Fruit fly (Drosophila melanogaster) whole organism, wandering third instar larva: ENCODE results near the gene Gs2.

ENCODE experiments used
- Abd-B ChIP-seq: fragments of >200 bp; optimal IDR thresholded peaks from 2 replicates; lab custom pipeline; 2017; ENCODE audit warnings: missing biosample characterization, missing genetic modification characterization
- CG32264 ChIP-seq: fragments of 200-800 bp; sonication (Bioruptor generic); optimal IDR thresholded peaks from 2 replicates; lab custom pipeline; 2016; ENCODE audit warnings: missing biosample characterization, missing genetic modification characterization
- CG9705 ChIP-seq: fragments of 200-800 bp; sonication (Bioruptor generic); optimal IDR thresholded peaks from 2 replicates; lab custom pipeline; 2018; ENCODE audit warnings: missing biosample characterization, mild to moderate bottlenecking, missing genetic modification characterization
- CrebA ChIP-seq: fragments of 200-800 bp; sonication (Bioruptor generic); optimal IDR thresholded peaks from 2 replicates; lab custom pipeline; 2016; ENCODE audit warnings: missing biosample characterization, mild to moderate bottlenecking, missing genetic modification characterization, borderline replicate concordance
- Dfd ChIP-seq: fragments of >200 bp; optimal IDR thresholded peaks from 2 replicates; lab custom pipeline; 2017; ENCODE audit warnings: missing biosample characterization, missing genetic modification characterization
- Dif ChIP-seq: fragments of 200-275, 200-300 bp; sonication (Bioruptor generic); optimal IDR thresholded peaks from 2 replicates; lab custom pipeline; 2018; ENCODE audit warnings: missing biosample characterization, missing genetic modification characterization; ENCODE audit not compliant: partially characterized antibody
- GATAd ChIP-seq: sonication (Bioruptor generic); optimal IDR thresholded peaks from 2 replicates; lab custom pipeline; 2016; ENCODE audit warnings: missing biosample characterization, missing genetic modification characterization
- HLH106 ChIP-seq: fragments of 200-800 bp; optimal IDR thresholded peaks from 3 replicates; lab custom pipeline; 2019; ENCODE audit warnings: missing biosample characterization, mild to moderate bottlenecking, missing genetic modification characterization, moderate library complexity
- Hnf4 ChIP-seq: fragments of 200-800 bp; sonication (Bioruptor generic); optimal IDR thresholded peaks from 2 replicates; lab custom pipeline; 2016; ENCODE audit warnings: missing biosample characterization, mild to moderate bottlenecking, missing genetic modification characterization
- Hr78 ChIP-seq: fragments of >200 bp; optimal IDR thresholded peaks from 2 replicates; lab custom pipeline; 2017; ENCODE audit warnings: missing biosample characterization, missing genetic modification characterization
- Hr83 ChIP-seq: fragments of 200-300 bp; sonication (Bioruptor generic); optimal IDR thresholded peaks from 2 replicates; lab custom pipeline; 2016; ENCODE audit warnings: missing biosample characterization, mild to moderate bottlenecking, missing genetic modification characterization, moderate library complexity; ENCODE audit not compliant: poor library complexity, severe bottlenecking
- Jra ChIP-seq: sonication (Bioruptor generic); optimal IDR thresholded peaks from 2 replicates; lab custom pipeline; 2016; ENCODE audit warnings: missing biosample characterization, missing genetic modification characterization
- Mio ChIP-seq: sonication (Bioruptor generic); optimal IDR thresholded peaks from 2 replicates; lab custom pipeline; 2016; ENCODE audit warnings: missing biosample characterization, missing genetic modification characterization
- Myc ChIP-seq: fragments of >200 bp; optimal IDR thresholded peaks from 2 replicates; lab custom pipeline; 2017
- N ChIP-seq: fragments of >200 bp; optimal IDR thresholded peaks from 2 replicates; lab custom pipeline; 2018; ENCODE audit warnings: missing biosample characterization, missing external identifiers, missing genetic modification characterization
- OdsH ChIP-seq: fragments of 200-800 bp; sonication (Bioruptor generic); optimal IDR thresholded peaks from 2 replicates; lab custom pipeline; 2016; ENCODE audit warnings: missing biosample characterization, mild to moderate bottlenecking, missing genetic modification characterization
- Rel ChIP-seq, 2 experiments: fragments of 200-800 bp; sonication (Bioruptor generic) in 1 of 2; optimal IDR thresholded peaks; 2 replicates in 1 of 2; 3 replicates in 1 of 2; lab custom pipeline; 2016 to 2019; ENCODE audit warnings: mild to moderate bottlenecking in 2 of 2, missing biosample characterization in 2 of 2, missing genetic modification characterization in 2 of 2, moderate library complexity in 1 of 2
- Sp1 ChIP-seq: fragments of 200-800 bp; sonication (Bioruptor generic); optimal IDR thresholded peaks from 3 replicates; lab custom pipeline; 2019; ENCODE audit warnings: missing biosample characterization, mild to moderate bottlenecking, missing genetic modification characterization, moderate library complexity
- Vsx2 ChIP-seq: fragments of 200-300, 225-300 bp; sonication (Bioruptor generic); optimal IDR thresholded peaks from 2 replicates; lab custom pipeline; 2018; ENCODE audit warnings: missing biosample characterization, missing genetic modification characterization; ENCODE audit not compliant: partially characterized antibody
- br ChIP-seq: fragments of 200-800 bp; sonication (Bioruptor generic); optimal IDR thresholded peaks from 2 replicates; lab custom pipeline; 2016; ENCODE audit warnings: missing biosample characterization, missing genetic modification characterization
- brk ChIP-seq: fragments of 200-800 bp; sonication (Bioruptor generic); optimal IDR thresholded peaks from 2 replicates; lab custom pipeline; 2016; ENCODE audit warnings: missing biosample characterization, mild to moderate bottlenecking, missing genetic modification characterization
- dl ChIP-seq, 2 experiments: fragments of 175-275, 200-275 bp in 1 of 2; fragments of 200-275 bp in 1 of 2; sonication (Bioruptor generic); optimal IDR thresholded peaks; lab custom pipeline; 2018; ENCODE audit warnings: mild to moderate bottlenecking in 2 of 2, missing biosample characterization in 2 of 2, missing genetic modification characterization in 2 of 2, moderate library complexity in 2 of 2; ENCODE audit not compliant: partially characterized antibody in 2 of 2, insufficient read depth in 1 of 2
- dmrt93B ChIP-seq: fragments of 200-800 bp; sonication (Bioruptor generic); optimal IDR thresholded peaks from 2 replicates; lab custom pipeline; 2018; ENCODE audit warnings: missing biosample characterization, mild to moderate bottlenecking, missing genetic modification characterization
- dsf ChIP-seq: sonication (Bioruptor generic); optimal IDR thresholded peaks from 2 replicates; lab custom pipeline; 2016; ENCODE audit warnings: missing biosample characterization, missing genetic modification characterization, borderline replicate concordance
- ey ChIP-seq: fragments of 200-800 bp; sonication (Bioruptor generic); optimal IDR thresholded peaks from 2 replicates; lab custom pipeline; 2016; ENCODE audit warnings: missing biosample characterization, missing genetic modification characterization
- foxo ChIP-seq, 2 experiments: fragments of 200-800 bp; sonication (Bioruptor generic); optimal IDR thresholded peaks; 2 replicates in 1 of 2; 3 replicates in 1 of 2; lab custom pipeline; 2016 to 2017; ENCODE audit warnings: missing biosample characterization in 2 of 2, missing genetic modification characterization in 2 of 2
- fru ChIP-seq: fragments of 200-800 bp; sonication (Bioruptor generic); optimal IDR thresholded peaks from 3 replicates; lab custom pipeline; 2016; ENCODE audit warnings: missing biosample characterization, mild to moderate bottlenecking, missing genetic modification characterization
- h ChIP-seq: fragments of 200-800 bp; sonication (Bioruptor generic); optimal IDR thresholded peaks from 3 replicates; lab custom pipeline; 2016; ENCODE audit warnings: missing biosample characterization, mild to moderate bottlenecking, missing genetic modification characterization
- jim ChIP-seq: fragments of 175-275, 200-325 bp; sonication (Bioruptor generic); optimal IDR thresholded peaks from 2 replicates; lab custom pipeline; 2016; ENCODE audit warnings: missing biosample characterization, mild to moderate bottlenecking, missing genetic modification characterization
- lola ChIP-seq: fragments of >200 bp; optimal IDR thresholded peaks from 2 replicates; lab custom pipeline; 2017; ENCODE audit warnings: missing biosample characterization, missing genetic modification characterization
- pan ChIP-seq: fragments of >200 bp; optimal IDR thresholded peaks from 2 replicates; lab custom pipeline; 2017
- psq ChIP-seq: fragments of 200-800 bp; sonication (Bioruptor generic); optimal IDR thresholded peaks from 3 replicates; lab custom pipeline; 2017; ENCODE audit warnings: missing biosample characterization, mild to moderate bottlenecking, missing genetic modification characterization, moderate library complexity
- rgr ChIP-seq: fragments of 200-800 bp; sonication (Bioruptor generic); optimal IDR thresholded peaks from 3 replicates; lab custom pipeline; 2016; ENCODE audit warnings: missing biosample characterization, mild to moderate bottlenecking, missing genetic modification characterization
- sage ChIP-seq: fragments of 200-800 bp; sonication (Bioruptor generic); optimal IDR thresholded peaks from 2 replicates; lab custom pipeline; 2016; ENCODE audit warnings: missing biosample characterization, mild to moderate bottlenecking, missing genetic modification characterization
- sv ChIP-seq: fragments of 200-800 bp; sonication (Bioruptor generic); optimal IDR thresholded peaks from 3 replicates; lab custom pipeline; 2016; ENCODE audit warnings: missing biosample characterization, missing genetic modification characterization
- tai ChIP-seq: sonication (Bioruptor generic); optimal IDR thresholded peaks from 2 replicates; lab custom pipeline; 2016; ENCODE audit warnings: missing biosample characterization, missing genetic modification characterization
- usp ChIP-seq: fragments of >200 bp; optimal IDR thresholded peaks from 2 replicates; lab custom pipeline; 2017; ENCODE audit warnings: missing biosample characterization, missing genetic modification characterization
- woc ChIP-seq: sonication (Bioruptor generic); optimal IDR thresholded peaks from 2 replicates; lab custom pipeline; 2016; ENCODE audit warnings: missing biosample characterization, mild to moderate bottlenecking, missing genetic modification characterization

Gene Gs2

DNA sequence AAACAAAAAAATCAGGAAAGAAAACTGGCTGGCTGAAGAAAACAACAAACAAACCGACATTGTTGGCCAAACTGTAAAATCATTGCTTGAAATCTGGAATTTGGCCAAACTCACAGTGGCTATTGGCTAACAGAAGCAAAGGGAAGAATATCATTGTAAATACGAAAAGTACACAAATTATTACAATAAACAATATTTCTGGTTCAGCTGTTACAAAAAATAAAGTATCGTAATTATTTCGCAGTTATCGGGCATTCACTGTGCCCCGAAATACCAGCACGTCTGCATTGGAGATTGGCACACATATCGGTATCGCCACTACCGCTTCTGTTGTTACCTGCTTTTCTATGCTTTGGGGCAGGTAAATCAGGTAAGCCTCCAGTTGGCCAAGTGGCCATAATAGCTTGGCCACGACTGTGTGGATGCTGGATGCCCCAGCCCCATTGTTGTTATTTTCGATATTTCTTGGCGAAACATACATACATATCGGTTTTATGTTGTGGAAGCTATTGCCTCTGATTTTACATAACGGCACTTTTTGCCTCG is 28.5 kb downstream of the Gs2 start:
- TF ChIP-seq lola (GFP tag; lab: Kevin White, UChicago) (no peak), foxo (GFP tag; optimal IDR thresholded peaks at IDR 0.05; lab: Kevin White, UChicago) (peak in 1 of 2 experiments; percentile 47), woc (GFP tag; lab: Kevin White, UChicago) (no peak), h (peak; percentile 65), brk (GFP tag; lab: Kevin White, UChicago) (no peak), fru (GFP tag; lab: Kevin White, UChicago) (peak; percentile 11), br (peak; percentile 26), Dfd (GFP tag; lab: Kevin White, UChicago) (no peak), dmrt93B (GFP tag; lab: Kevin White, UChicago) (peak; percentile 4), rgr (GFP tag; lab: Kevin White, UChicago) (peak; percentile 49), OdsH (GFP tag; lab: Kevin White, UChicago) (peak; percentile 8), Jra (GFP tag; lab: Kevin White, UChicago) (no peak), Mio (no peak), ey (GFP tag; lab: Kevin White, UChicago) (peak; percentile 32), N (GFP tag; lab: Kevin White, UChicago) (no peak), Hnf4 (GFP tag; lab: Kevin White, UChicago) (peak; percentile 61), dsf (GFP tag; lab: Kevin White, UChicago) (no peak), HLH106 (tag; lab: Kevin White, UChicago) (peak; percentile 29)

DNA sequence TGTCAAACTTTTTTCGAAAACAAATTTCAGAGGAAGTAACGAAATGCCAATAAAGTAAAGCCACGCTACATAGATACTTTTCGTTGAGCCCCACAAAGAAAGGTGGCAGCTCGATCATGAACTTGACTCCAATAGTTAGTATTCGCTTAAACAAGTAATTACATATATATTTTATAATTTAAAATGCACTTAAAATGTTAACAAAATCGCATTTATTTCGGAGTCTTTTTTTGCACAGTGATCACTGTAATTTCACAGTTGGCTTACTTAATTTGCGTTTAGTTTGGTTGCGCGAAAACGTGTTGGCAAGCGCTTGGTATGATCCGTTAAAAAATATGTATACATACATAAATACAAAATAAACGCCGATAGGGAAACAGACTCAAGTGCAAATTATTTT is 29.0 kb downstream of the Gs2 start:
- TF ChIP-seq CrebA (no peak), ey (GFP tag; lab: Kevin White, UChicago) (no peak), sv (GFP tag; lab: Kevin White, UChicago) (no peak), Hr78 (GFP tag; lab: Kevin White, UChicago) (no peak), Mio (no peak), Jra (GFP tag; lab: Kevin White, UChicago) (no peak), N (GFP tag; lab: Kevin White, UChicago) (no peak), br (no peak), Rel (GFP tag; optimal IDR thresholded peaks at IDR 0.05; lab: Kevin White, UChicago) (no peak), Rel (tag; optimal IDR thresholded peaks at IDR 0.05; lab: Kevin White, UChicago) (no peak)

- TF ChIP-seq pan (no peak), Dfd (GFP tag; lab: Kevin White, UChicago) (no peak), Hnf4 (GFP tag; lab: Kevin White, UChicago) (peak; percentile 60), Abd-B (no peak), Myc (lab: Kevin White, UChicago) (no peak), sv (GFP tag; lab: Kevin White, UChicago) (peak; percentile 4), CG9705 (GFP tag; lab: Kevin White, UChicago) (no peak), usp (GFP tag; lab: Kevin White, UChicago) (no peak), foxo (GFP tag; optimal IDR thresholded peaks at IDR 0.05; lab: Kevin White, UChicago) (peak in 1 of 2 experiments; percentile 79), Mio (no peak), Jra (GFP tag; lab: Kevin White, UChicago) (no peak), rgr (GFP tag; lab: Kevin White, UChicago) (peak; percentile 78), br (peak; percentile 44), dmrt93B (GFP tag; lab: Kevin White, UChicago) (no peak), brk (GFP tag; lab: Kevin White, UChicago) (no peak), tai (GFP tag; lab: Kevin White, UChicago) (no peak), jim (GFP tag; lab: Kevin White, UChicago) (no peak), woc (GFP tag; lab: Kevin White, UChicago) (peak; percentile 65), h (peak; percentile 78), Dif (GFP tag; lab: Kevin White, UChicago) (no peak), fru (GFP tag; lab: Kevin White, UChicago) (peak; percentile 83), Hr83 (GFP tag; lab: Kevin White, UChicago) (no peak), dl (GFP tag; optimal IDR thresholded peaks at IDR 0.05; lab: Kevin White, UChicago; ENCODE audit: insufficient read depth in 1 of 2, partially characterized antibody in 2 of 2) (no peak), CG32264 (GFP tag; lab: Kevin White, UChicago) (peak; percentile 7), sage (GFP tag; lab: Kevin White, UChicago) (no peak), ey (GFP tag; lab: Kevin White, UChicago) (peak; percentile 69), Rel (GFP tag; optimal IDR thresholded peaks at IDR 0.05; lab: Kevin White, UChicago) (no peak), Rel (tag; optimal IDR thresholded peaks at IDR 0.05; lab: Kevin White, UChicago) (no peak), GATAd (GFP tag; lab: Kevin White, UChicago) (no peak), lola (GFP tag; lab: Kevin White, UChicago) (no peak), Vsx2 (GFP tag; lab: Kevin White, UChicago) (no peak), dsf (GFP tag; lab: Kevin White, UChicago) (no peak), psq (GFP tag; lab: Kevin White, UChicago) (peak; percentile 77), Sp1 (GFP tag; lab: Kevin White, UChicago) (peak; percentile 21), CrebA (no peak), Hr78 (GFP tag; lab: Kevin White, UChicago) (no peak), HLH106 (tag; lab: Kevin White, UChicago) (peak; percentile 52), OdsH (GFP tag; lab: Kevin White, UChicago) (peak; percentile 57), N (GFP tag; lab: Kevin White, UChicago) (no peak)
These were observed 30.3 kb downstream of the Gs2 start for dm6 chrX:11452846-11453391.
